Worm (Caenorhabditis elegans): Measurements from ENCODE around the gene Y44A6D.1.
A peak's percentile ranks its signal among the peaks of the same experiment; 100 is the strongest.

The Y44A6D.1 gene

ce11 chrV:20832554-20832963 is 42.7 kb upstream of the Y44A6D.1 start (continued):
- TF ChIP-seq lin-13 (GFP tag; optimal IDR thresholded peaks at IDR 0.05), result no peak
- no peak for TF ChIP-seq zag-1 (tag; optimal IDR thresholded peaks at IDR 0.05)
- TF ChIP-seq nhr-237 (tag; optimal IDR thresholded peaks at IDR 0.05), result no peak
- TF ChIP-seq nhr-84 (tag; optimal IDR thresholded peaks at IDR 0.05), result no peak
- no peak for TF ChIP-seq mab-9 (GFP tag; IDR thresholded peaks at IDR 0.05)
- TF ChIP-seq xbp-1 (tag; optimal IDR thresholded peaks at IDR 0.05), result peak; percentile 33
- peak in 2 of 3 experiments; percentile 5 to 13 for TF ChIP-seq ceh-82 (tag; optimal IDR thresholded peaks at IDR 0.05)
- TF ChIP-seq F16B12.6 (tag; optimal IDR thresholded peaks at IDR 0.05), result no peak
- TF ChIP-seq elt-2 (tag; optimal IDR thresholded peaks at IDR 0.05), result no peak
- no peak for TF ChIP-seq fkh-4 (tag; optimal IDR thresholded peaks at IDR 0.05; ENCODE audit: borderline replicate concordance)
- peak; percentile 36 for TF ChIP-seq snu-23 (GFP tag; optimal IDR thresholded peaks at IDR 0.05)
- TF ChIP-seq sup-37 (GFP tag; optimal IDR thresholded peaks at IDR 0.05), result no peak
- no peak for TF ChIP-seq pag-3 (tag; optimal IDR thresholded peaks at IDR 0.05; ENCODE audit: borderline replicate concordance, insufficient read depth)
- TF ChIP-seq hlh-4 (tag; optimal IDR thresholded peaks at IDR 0.05), result no peak
- TF ChIP-seq aha-1 (tag; optimal IDR thresholded peaks at IDR 0.05), result no peak
- peak; percentile 22 for TF ChIP-seq C16A3.4 (tag; optimal IDR thresholded peaks at IDR 0.05)
- peak in 1 of 2 experiments; percentile 8 for TF ChIP-seq efl-1 (optimal IDR thresholded peaks at IDR 0.05)
- peak in 1 of 2 experiments; percentile 6 for TF ChIP-seq efl-1 (GFP tag; optimal IDR thresholded peaks at IDR 0.05 in 1 of 2)
- TF ChIP-seq nhr-47 (tag; optimal IDR thresholded peaks at IDR 0.05), result peak; percentile 58
- TF ChIP-seq jun-1 (tag; optimal IDR thresholded peaks at IDR 0.05), result no peak
- TF ChIP-seq hlh-17 (GFP tag; optimal IDR thresholded peaks at IDR 0.05; ENCODE audit: borderline replicate concordance), result no peak
- TF ChIP-seq tbx-2 (tag; optimal IDR thresholded peaks at IDR 0.05), result peak; percentile 34
- no peak for TF ChIP-seq lin-35 (GFP tag; optimal IDR thresholded peaks at IDR 0.05)
- no peak for TF ChIP-seq rnt-1 (tag; optimal IDR thresholded peaks at IDR 0.05)
- no peak for TF ChIP-seq fos-1 (tag; optimal IDR thresholded peaks at IDR 0.05)
- no peak for TF ChIP-seq skn-1 (tag; optimal IDR thresholded peaks at IDR 0.05)
- TF ChIP-seq nhr-19 (GFP tag; conservative IDR thresholded peaks at IDR 0.05), result peak; percentile 16; the same call in 1 of the 2 replicates
- peak; percentile 34; the same call in 1 of the 2 replicates for TF ChIP-seq ceh-88 (GFP tag; IDR thresholded peaks at IDR 0.05)
- no peak for TF ChIP-seq pqm-1 (tag; optimal IDR thresholded peaks at IDR 0.05)
- peak; percentile 40 for TF ChIP-seq fkh-8 (tag; optimal IDR thresholded peaks at IDR 0.05)
- peak in 1 of 2 experiments; percentile 53 for TF ChIP-seq lsy-2 (tag; optimal IDR thresholded peaks at IDR 0.05)
- no peak for TF ChIP-seq ets-5 (GFP tag; IDR thresholded peaks at IDR 0.05)
- TF ChIP-seq unc-62 (GFP tag; optimal IDR thresholded peaks at IDR 0.05), result no peak
- peak; percentile 19 for TF ChIP-seq mep-1 (tag; optimal IDR thresholded peaks at IDR 0.05)
- TF ChIP-seq dpl-1 (GFP tag; optimal IDR thresholded peaks at IDR 0.05), result peak in 1 of 3 experiments; percentile 42
- no peak for TF ChIP-seq tlp-1 (tag; optimal IDR thresholded peaks at IDR 0.05)
- no peak for TF ChIP-seq C04F5.9 (tag; optimal IDR thresholded peaks at IDR 0.05)
- no peak for TF ChIP-seq unc-30 (tag; optimal IDR thresholded peaks at IDR 0.05)

- TF ChIP-seq nhr-71 (tag; optimal IDR thresholded peaks at IDR 0.05) (no peak), lsy-2 (tag; optimal IDR thresholded peaks at IDR 0.05) (peak in 1 of 2 experiments; percentile 31), mdl-1 (tag; optimal IDR thresholded peaks at IDR 0.05) (peak in 1 of 2 experiments; percentile 18), C34B4.2 (tag; optimal IDR thresholded peaks at IDR 0.05) (no peak), snpc-4 (tag; optimal IDR thresholded peaks at IDR 0.05) (no peak), dsc-1 (tag; optimal IDR thresholded peaks at IDR 0.05) (no peak), F16B12.6 (tag; optimal IDR thresholded peaks at IDR 0.05) (no peak), tbx-2 (tag; optimal IDR thresholded peaks at IDR 0.05) (no peak), lin-35 (GFP tag; optimal IDR thresholded peaks at IDR 0.05) (peak in 1 of 2 experiments; percentile 32), lin-14 (GFP tag; optimal IDR thresholded peaks at IDR 0.05) (peak; percentile 21), snu-23 (GFP tag; optimal IDR thresholded peaks at IDR 0.05) (peak; percentile 16), elt-2 (tag; optimal IDR thresholded peaks at IDR 0.05) (peak; percentile 40), blmp-1 (tag; optimal IDR thresholded peaks at IDR 0.05) (peak; percentile 58), fkh-10 (GFP tag; optimal IDR thresholded peaks at IDR 0.05) (no peak), nhr-85 (tag) (peak; percentile 34), nhr-20 (tag; optimal IDR thresholded peaks at IDR 0.05) (peak; percentile 4), nhr-12 (tag; optimal IDR thresholded peaks at IDR 0.05) (no peak), ceh-8 (GFP tag; optimal IDR thresholded peaks at IDR 0.05) (no peak)
Measured at ce11 chrV:20831867-20832266, 42.0 kb upstream of the Y44A6D.1 start.

Data from whole organism, L1 larva.